Worm (Caenorhabditis elegans) whole organism, young adult: ENCODE measurements around the gene sra-2.

Experiments used
- B0035.1 ChIP-seq: sonication (generic microtip); optimal IDR thresholded peaks from 2 replicates; lab custom pipeline; 2016; ENCODE audit warnings: missing genetic modification characterization, mild to moderate bottlenecking, missing compliant biosample characterization, missing genotype, missing genetic modification reagents
- F33H1.4 ChIP-seq: fragments of 200-800 bp; sonication (Bioruptor generic); IDR thresholded peaks from 2 replicates; pipeline ENCODE4 v1.3.6; 2022; ENCODE audit warnings: missing genetic modification reagents, missing genetic modification characterization, missing compliant biosample characterization
- F37B4.10 ChIP-seq: fragments of 200-800 bp; sonication (Bioruptor generic); IDR thresholded peaks from 2 replicates; pipeline ENCODE4 v1.3.6; 2022; ENCODE audit warnings: missing genetic modification characterization, missing compliant biosample characterization
- F49E8.2 ChIP-seq: sonication (generic microtip); optimal IDR thresholded peaks from 3 replicates; lab custom pipeline; 2017; ENCODE audit warnings: missing genetic modification characterization, mild to moderate bottlenecking, missing compliant biosample characterization, antibody characterized with exemption, moderate library complexity; ENCODE audit not compliant: insufficient read depth
- F57A8.1 ChIP-seq: fragments of 200-800 bp; sonication (Bioruptor generic); optimal IDR thresholded peaks from 2 replicates; lab custom pipeline; 2018; ENCODE audit warnings: mild to moderate bottlenecking, missing genetic modification characterization, moderate library complexity, missing compliant biosample characterization
- K11D2.4 ChIP-seq: fragments of 200-800 bp; sonication (Bioruptor generic); IDR thresholded peaks from 2 replicates; pipeline ENCODE4 v1.3.6; 2022; ENCODE audit warnings: missing genetic modification reagents, missing genetic modification characterization, missing compliant biosample characterization
- Y56A3A.18 ChIP-seq: fragments of 200-800 bp; sonication (Bioruptor generic); IDR thresholded peaks from 2 replicates; pipeline ENCODE4 v1.3.6; 2022; ENCODE audit warnings: missing genetic modification reagents, missing genetic modification characterization, missing compliant biosample characterization
- Y79H2A.3 ChIP-seq: fragments of 200-800 bp; sonication (Bioruptor generic); conservative IDR thresholded peaks from 2 replicates; pipeline ENCODE4 v1.3.6; 2022; ENCODE audit warnings: missing genetic modification reagents, missing genetic modification characterization, missing compliant biosample characterization
- ZK185.1 ChIP-seq: sonication (generic microtip); optimal IDR thresholded peaks from 2 replicates; lab custom pipeline; 2016; ENCODE audit warnings: mild to moderate bottlenecking, missing genetic modification characterization, missing compliant biosample characterization; ENCODE audit not compliant: poor library complexity, severe bottlenecking
- bed-1 ChIP-seq: fragments of 200-800 bp; sonication (Bioruptor generic); IDR thresholded peaks from 2 replicates; pipeline ENCODE4 v1.3.6; 2022; ENCODE audit warnings: missing genetic modification reagents, missing genetic modification characterization, missing compliant biosample characterization
- bed-2 ChIP-seq: fragments of 200-800 bp; sonication (Bioruptor generic); IDR thresholded peaks from 2 replicates; pipeline ENCODE4 v1.3.6; 2022; ENCODE audit warnings: missing genetic modification reagents, missing genetic modification characterization, missing compliant biosample characterization
- ceh-27 ChIP-seq: fragments of 200-800 bp; sonication (Bioruptor generic); optimal IDR thresholded peaks from 2 replicates; lab custom pipeline; 2018; ENCODE audit warnings: mild to moderate bottlenecking, missing genetic modification characterization, moderate library complexity, missing compliant biosample characterization
- dpff-1 ChIP-seq: sonication (generic microtip); optimal IDR thresholded peaks from 2 replicates; lab custom pipeline; 2017; ENCODE audit warnings: mild to moderate bottlenecking, missing genetic modification characterization, missing compliant biosample characterization
- efl-1 ChIP-seq: fragments of 150-350 bp; optimal IDR thresholded peaks from 2 replicates; lab custom pipeline; 2014; ENCODE audit warnings: missing biosample characterization, missing genetic modification reagents, missing genetic modification characterization
- egl-18 ChIP-seq: fragments of 200-800 bp; sonication (Bioruptor generic); IDR thresholded peaks from 2 replicates; pipeline ENCODE4 v1.3.6; 2022; ENCODE audit warnings: missing genetic modification reagents, missing genetic modification characterization, missing compliant biosample characterization
- egl-44 ChIP-seq: fragments of 200-800 bp; sonication (Bioruptor generic); IDR thresholded peaks from 2 replicates; pipeline ENCODE4 v1.3.6; 2022; ENCODE audit warnings: missing genetic modification reagents, missing genetic modification characterization, missing compliant biosample characterization
- egrh-3 ChIP-seq: fragments of 200-800 bp; sonication (Bioruptor generic); IDR thresholded peaks from 2 replicates; pipeline ENCODE4 v1.3.6; 2022; ENCODE audit warnings: missing genetic modification reagents, missing genetic modification characterization, missing compliant biosample characterization
- hrde-1 ChIP-seq: sonication (generic microtip); optimal IDR thresholded peaks from 2 replicates; lab custom pipeline; 2016; ENCODE audit warnings: missing genetic modification characterization, mild to moderate bottlenecking, missing compliant biosample characterization, moderate library complexity, missing genotype, missing genetic modification reagents, borderline replicate concordance
- lag-1 ChIP-seq: fragments of 200-800 bp; sonication (Bioruptor generic); IDR thresholded peaks from 2 replicates; pipeline ENCODE4 v1.3.6; 2022; ENCODE audit warnings: missing genetic modification reagents, missing genetic modification characterization, missing compliant biosample characterization
- lin-26 ChIP-seq: fragments of 200-800 bp; sonication (Bioruptor generic); IDR thresholded peaks from 2 replicates; pipeline ENCODE4 v1.3.6; 2022; ENCODE audit warnings: missing genetic modification reagents, missing genetic modification characterization, missing compliant biosample characterization
- lsy-27 ChIP-seq: sonication (generic microtip); optimal IDR thresholded peaks from 2 replicates; lab custom pipeline; 2017; ENCODE audit warnings: missing genetic modification characterization, mild to moderate bottlenecking, missing compliant biosample characterization, antibody characterized with exemption, missing genotype, borderline replicate concordance; ENCODE audit not compliant: insufficient read depth
- mes-4 ChIP-seq: sonication (generic microtip); optimal IDR thresholded peaks from 2 replicates; lab custom pipeline; 2016; ENCODE audit warnings: missing genotype, missing genetic modification characterization, missing compliant biosample characterization
- pha-4 ChIP-seq: fragments of 150-350 bp; sonication (generic microtip); optimal IDR thresholded peaks from 2 replicates; lab custom pipeline; 2014; ENCODE audit warnings: missing biosample characterization, missing genetic modification reagents, missing genetic modification characterization
- rcor-1 ChIP-seq: fragments of 200-800 bp; sonication (Bioruptor generic); IDR thresholded peaks from 2 replicates; pipeline ENCODE4 v1.3.6; 2022; ENCODE audit warnings: missing genetic modification reagents, missing genetic modification characterization, missing compliant biosample characterization
- rpc-1 ChIP-seq, 2 experiments: fragments of 150-350 bp in 1 of 2; sonication (generic microtip) in 1 of 2; optimal IDR thresholded peaks; 2 replicates each; lab custom pipeline; 2014 to 2018; ENCODE audit warnings: missing biosample characterization in 1 of 2, missing genetic modification characterization in 1 of 2, missing genetic modification reagents in 1 of 2, missing genotype in 1 of 2
- snpc-1.1 ChIP-seq: sonication (generic microtip); optimal IDR thresholded peaks from 2 replicates; lab custom pipeline; 2017; ENCODE audit warnings: missing genetic modification characterization, mild to moderate bottlenecking, missing compliant biosample characterization, antibody characterized with exemption, moderate library complexity, missing genotype, missing genetic modification reagents; ENCODE audit not compliant: insufficient read depth
- snpc-1.3 ChIP-seq: sonication (generic microtip); optimal IDR thresholded peaks from 2 replicates; lab custom pipeline; 2017; ENCODE audit warnings: missing genetic modification characterization, mild to moderate bottlenecking, missing compliant biosample characterization, antibody characterized with exemption, moderate library complexity, missing genotype, missing genetic modification reagents; ENCODE audit not compliant: insufficient read depth
- snpc-4 ChIP-seq, 5 experiments: fragments of 150-350 bp in 1 of 5; sonication (generic microtip) in 4 of 5; optimal IDR thresholded peaks; 2 replicates each; lab custom pipeline; 2014 to 2018; ENCODE audit warnings: missing genetic modification characterization in 5 of 5, missing biosample characterization in 3 of 5, antibody characterized with exemption in 2 of 5, mild to moderate bottlenecking in 2 of 5, missing compliant biosample characterization in 2 of 5, missing genotype in 2 of 5, moderate library complexity in 2 of 5, missing genetic modification reagents in 1 of 5
- xnd-1 ChIP-seq: sonication (generic microtip); optimal IDR thresholded peaks from 2 replicates; lab custom pipeline; 2016; ENCODE audit warnings: missing genotype, missing genetic modification reagents, missing genetic modification characterization, missing compliant biosample characterization
- zfh-2 ChIP-seq: fragments of 200-800 bp; sonication (Bioruptor generic); conservative IDR thresholded peaks from 2 replicates; pipeline ENCODE4 v1.3.6; 2022; ENCODE audit warnings: missing genetic modification reagents, missing genetic modification characterization, missing compliant biosample characterization
- ztf-26 ChIP-seq: sonication (generic microtip); optimal IDR thresholded peaks from 2 replicates; lab custom pipeline; 2017; ENCODE audit warnings: missing genetic modification characterization, missing compliant biosample characterization
- ztf-3 ChIP-seq: fragments of 200-800 bp; sonication (Bioruptor generic); optimal IDR thresholded peaks from 2 replicates; lab custom pipeline; 2018; ENCODE audit warnings: mild to moderate bottlenecking, missing genetic modification characterization, missing compliant biosample characterization

Gene sra-2

ce11 chrII:9516836-9517235, 11.7 kb upstream of the sra-2 start, which contains the start of gene gcy-1:
TSS of gene gcy-1 (minus strand) at chrII:9516936.
- no peak for TF ChIP-seq ceh-27 (GFP tag; lab: Kevin White, UChicago)
- TF ChIP-seq ZK185.1 (tag; lab: Kevin White, UChicago), result no peak
- no peak for TF ChIP-seq egl-44
- TF ChIP-seq egl-18 (GFP tag; lab: Robert Waterston, UW), result no peak
- TF ChIP-seq egrh-3 (GFP tag; lab: Robert Waterston, UW), result no peak
- TF ChIP-seq efl-1 (GFP tag; lab: Kevin White, UChicago), result no peak

ce11 chrII:9518781-9519180, 9.8 kb upstream of the sra-2 start, which contains the start of the genes sfxn-1.1 and AH6.3:
TSS of gene sfxn-1.1 (minus strand) at chrII:9518881.
TSS of gene AH6.3 (plus strand) at chrII:9519055.
- TF ChIP-seq K11D2.4 (no peak), dpff-1 (tag; lab: Kevin White, UChicago) (no peak), zfh-2 (GFP tag; lab: Robert Waterston, UW) (no peak), xnd-1 (tag; lab: Kevin White, UChicago) (no peak)
- TF ChIP-seq, all 124 proteins: peak for 0

- TF ChIP-seq pha-4 (tag; lab: Kevin White, UChicago) (no peak), egl-44 (no peak), Y56A3A.18 (no peak), F57A8.1 (GFP tag; lab: Kevin White, UChicago) (no peak), lsy-27 (no peak)
Measured at ce11 chrII:9521570-9521969, 7.0 kb upstream of the sra-2 start, which contains the start of gene sra-1. TSS of gene sra-1 (minus strand) at chrII:9521670.

- no peak for TF ChIP-seq mes-4
- no peak for TF ChIP-seq bed-1
- TF ChIP-seq rpc-1 (optimal IDR thresholded peaks at IDR 0.05; lab: Kevin White, UChicago), result no peak
- no peak for TF ChIP-seq rpc-1 (tag; optimal IDR thresholded peaks at IDR 0.05; lab: Kevin White, UChicago)
- no peak for TF ChIP-seq zfh-2 (GFP tag; lab: Robert Waterston, UW)
- TF ChIP-seq F37B4.10 (GFP tag; lab: Robert Waterston, UW), result no peak
- no peak for TF ChIP-seq rcor-1
- TF ChIP-seq Y79H2A.3 (GFP tag; lab: Robert Waterston, UW), result no peak
- TF ChIP-seq snpc-4 (GFP tag; optimal IDR thresholded peaks at IDR 0.05; lab: Kevin White, UChicago), result no peak
- TF ChIP-seq snpc-4 (tag; optimal IDR thresholded peaks at IDR 0.05; lab: Kevin White, UChicago), result no peak
- TF ChIP-seq snpc-1.3 (tag; lab: Kevin White, UChicago), result no peak
- TF ChIP-seq lin-26, result no peak
- no peak for TF ChIP-seq F49E8.2 (tag; lab: Kevin White, UChicago)
- TF ChIP-seq bed-2 (GFP tag; lab: Robert Waterston, UW), result no peak
- TF ChIP-seq ztf-26 (tag; lab: Kevin White, UChicago), result no peak
- no peak for TF ChIP-seq snpc-1.1 (tag; lab: Kevin White, UChicago)
- no peak for TF ChIP-seq ztf-3
- TF ChIP-seq B0035.1, result no peak
- TF ChIP-seq lag-1 (GFP tag; lab: Robert Waterston, UW), result no peak
- TF ChIP-seq F33H1.4, result no peak
- TF ChIP-seq hrde-1, result no peak
- TF ChIP-seq, all 124 proteins: peak for 0
Measured at ce11 chrII:9522986-9523385, 5.6 kb upstream of the sra-2 start, which contains the start of gene AH6.17. TSS of gene AH6.17 (plus strand) at chrII:9523170.
